Worm (Caenorhabditis elegans): ENCODE data around the gene C13B9.2.

C13B9.2 gene

DNA sequence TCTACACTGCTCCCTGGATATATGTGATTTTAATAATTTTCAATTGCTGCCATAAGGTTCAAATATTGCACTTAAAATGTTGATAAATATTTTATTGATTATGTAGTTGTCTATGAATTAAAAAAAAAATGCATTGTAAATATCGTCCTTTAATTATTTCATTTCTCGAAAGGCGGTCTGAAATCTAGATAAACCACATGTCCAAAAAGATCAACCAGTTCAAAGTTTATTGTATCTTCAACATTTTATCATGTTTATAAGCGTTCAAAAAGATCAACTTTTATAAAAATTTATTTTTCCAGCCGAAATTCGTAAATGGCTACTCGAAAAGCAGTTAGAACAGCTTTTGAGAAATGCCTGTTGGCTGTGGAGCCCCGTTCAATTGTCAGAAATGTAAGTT, at the start of gene C13B9.2:
TSS of gene C13B9.2 (plus strand) at position 301 of the 400 bp plus-strand sequence.
- TF ChIP-seq sptf-1 (tag; optimal IDR thresholded peaks at IDR 0.05): no peak
- TF ChIP-seq zip-8 (tag; optimal IDR thresholded peaks at IDR 0.05): no peak
- no peak for TF ChIP-seq nhr-76 (tag; optimal IDR thresholded peaks at IDR 0.05)
- TF ChIP-seq flh-1 (GFP tag; optimal IDR thresholded peaks at IDR 0.05): no peak
- no peak for TF ChIP-seq elt-3 (tag; optimal IDR thresholded peaks at IDR 0.05)
- no peak for TF ChIP-seq ceh-39 (tag; optimal IDR thresholded peaks at IDR 0.05)
- no peak for TF ChIP-seq bed-3 (GFP tag; optimal IDR thresholded peaks at IDR 0.05)
- no peak for TF ChIP-seq M03D4.4 (tag; optimal IDR thresholded peaks at IDR 0.05)
- no peak for TF ChIP-seq blmp-1 (tag; optimal IDR thresholded peaks at IDR 0.05)
- TF ChIP-seq unc-62 (GFP tag; optimal IDR thresholded peaks at IDR 0.05): no peak
- no peak for TF ChIP-seq mab-5 (tag; optimal IDR thresholded peaks at IDR 0.05)
- no peak for TF ChIP-seq lin-32 (GFP tag; optimal IDR thresholded peaks at IDR 0.05)
- no peak for TF ChIP-seq unc-120 (tag; optimal IDR thresholded peaks at IDR 0.05; ENCODE audit: poor library complexity, severe bottlenecking)
- TF ChIP-seq mep-1 (tag; optimal IDR thresholded peaks at IDR 0.05): no peak
- no peak for TF ChIP-seq ham-2 (GFP tag; optimal IDR thresholded peaks at IDR 0.05)
- TF ChIP-seq cnd-1 (tag; optimal IDR thresholded peaks at IDR 0.05): no peak
- TF ChIP-seq pha-4 (tag; optimal IDR thresholded peaks at IDR 0.05): no peak
- TF ChIP-seq ces-1 (GFP tag; optimal IDR thresholded peaks at IDR 0.05): no peak
- TF ChIP-seq drap-1 (GFP tag; optimal IDR thresholded peaks at IDR 0.05): no peak

DNA sequence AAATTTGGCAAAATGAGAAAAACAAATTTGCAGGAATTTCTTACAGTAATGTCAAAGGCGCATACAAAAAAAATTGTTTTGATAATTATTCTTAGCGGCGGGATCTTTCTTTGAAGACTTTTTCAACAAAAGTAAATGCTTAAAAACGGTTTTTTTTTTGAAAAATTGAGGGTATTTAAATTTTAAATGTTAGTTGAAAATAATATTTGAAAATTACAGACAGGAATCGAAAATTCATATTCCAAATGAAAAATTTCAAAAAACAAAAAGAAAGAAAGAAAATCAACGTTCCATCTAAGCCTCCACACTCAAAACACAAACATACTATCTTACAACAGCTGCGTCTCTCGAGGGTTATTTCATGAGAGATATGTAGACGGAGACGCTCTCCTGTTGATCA, 42.9 kb upstream of the C13B9.2 start:
- TF ChIP-seq M03D4.4 (tag; optimal IDR thresholded peaks at IDR 0.05) (no peak), tbx-8 (GFP tag; optimal IDR thresholded peaks at IDR 0.05) (no peak), unc-39 (tag; optimal IDR thresholded peaks at IDR 0.05) (no peak), nhr-76 (tag; optimal IDR thresholded peaks at IDR 0.05) (no peak), nhr-28 (tag; optimal IDR thresholded peaks at IDR 0.05) (no peak), bed-3 (GFP tag; optimal IDR thresholded peaks at IDR 0.05) (no peak)

DNA sequence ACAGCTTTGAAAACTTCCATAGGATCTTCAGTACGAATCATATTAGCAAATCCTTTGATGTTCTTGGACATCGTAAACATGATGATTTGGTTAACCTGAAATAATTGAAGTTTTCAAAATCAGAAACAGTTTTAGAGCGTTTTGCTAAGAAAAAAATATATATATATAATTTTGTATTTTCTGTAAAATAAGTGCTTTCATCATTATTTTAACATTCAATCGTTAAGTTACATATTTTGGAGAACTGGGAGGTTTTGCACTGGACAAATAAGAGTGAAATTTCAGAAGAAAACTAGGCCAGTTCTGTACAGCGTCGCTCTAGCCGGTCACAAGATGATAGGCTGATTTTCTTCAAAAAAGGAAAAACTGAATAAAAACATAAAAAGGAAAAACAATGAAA, 41.5 kb upstream of the C13B9.2 start, which contains the start of gene F27B3.6:
TSS of gene F27B3.6 (minus strand) at position 101 of the 400 bp plus-strand sequence.
- no peak for TF ChIP-seq ham-2 (GFP tag; optimal IDR thresholded peaks at IDR 0.05)
- TF ChIP-seq unc-120 (tag; optimal IDR thresholded peaks at IDR 0.05; ENCODE audit: poor library complexity, severe bottlenecking): no peak
- TF ChIP-seq unc-62 (GFP tag; optimal IDR thresholded peaks at IDR 0.05): no peak

DNA sequence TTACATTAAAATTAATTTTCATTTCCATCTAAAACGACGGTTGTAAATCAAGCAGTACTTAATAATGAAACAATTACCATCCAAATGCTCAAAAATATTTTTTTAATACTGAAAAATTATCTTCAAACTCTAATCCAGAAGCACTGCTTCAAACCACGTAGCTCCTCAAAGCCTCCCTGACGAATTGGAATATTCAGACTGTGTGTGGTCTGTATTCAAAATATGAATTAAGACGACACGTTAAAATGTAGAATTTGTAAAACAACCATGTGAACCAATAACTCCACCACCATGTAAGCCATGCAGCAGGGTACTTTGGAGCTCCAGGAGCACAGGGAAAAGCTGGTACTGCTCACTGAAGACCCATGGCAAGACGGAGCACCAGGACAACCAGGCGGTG, 40.7 kb upstream of the C13B9.2 start, which contains the start of gene F27B3.8:
TSS of gene F27B3.8 (plus strand) at position 301 of the 400 bp plus-strand sequence.
- TF ChIP-seq snpc-4 (tag; optimal IDR thresholded peaks at IDR 0.05) (no peak), lsy-2 (tag; optimal IDR thresholded peaks at IDR 0.05) (no peak), ces-1 (GFP tag; optimal IDR thresholded peaks at IDR 0.05) (no peak), mab-5 (tag; optimal IDR thresholded peaks at IDR 0.05) (no peak), unc-62 (GFP tag; optimal IDR thresholded peaks at IDR 0.05) (no peak), nhr-237 (tag; optimal IDR thresholded peaks at IDR 0.05) (no peak), ceh-83 (GFP tag; optimal IDR thresholded peaks at IDR 0.05) (no peak), M03D4.4 (tag; optimal IDR thresholded peaks at IDR 0.05) (no peak), blmp-1 (tag; optimal IDR thresholded peaks at IDR 0.05) (no peak)

DNA sequence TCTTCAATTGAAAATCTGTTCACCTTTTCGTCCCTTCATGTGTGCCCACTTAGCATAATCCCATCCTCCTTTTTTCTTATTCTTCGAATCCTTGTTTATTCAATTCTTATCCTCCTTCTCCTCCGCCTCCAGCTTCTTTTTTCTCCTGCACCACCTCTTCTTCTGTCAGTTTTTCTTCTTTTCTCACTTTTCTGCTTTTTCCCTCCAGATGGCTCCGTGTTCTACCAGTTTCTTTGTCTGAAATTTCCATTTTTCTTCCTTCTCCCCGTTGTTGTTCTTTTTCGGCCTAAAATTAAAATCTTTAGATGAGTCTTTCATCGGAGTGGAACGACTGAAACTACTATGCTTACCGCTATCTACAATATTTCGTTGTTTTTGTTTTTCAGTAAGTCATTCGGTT, 38.5 kb upstream of the C13B9.2 start, which contains the start of gene acr-21:
TSS of gene acr-21 (plus strand) at position 301 of the 400 bp plus-strand sequence.
- no peak for TF ChIP-seq snpc-4 (tag; optimal IDR thresholded peaks at IDR 0.05)
- no peak for TF ChIP-seq M03D4.4 (tag; optimal IDR thresholded peaks at IDR 0.05)
- no peak for TF ChIP-seq ceh-83 (GFP tag; optimal IDR thresholded peaks at IDR 0.05)
- TF ChIP-seq mep-1 (tag; optimal IDR thresholded peaks at IDR 0.05): no peak
- no peak for TF ChIP-seq nhr-76 (tag; optimal IDR thresholded peaks at IDR 0.05)
- no peak for TF ChIP-seq ceh-43 (GFP tag; optimal IDR thresholded peaks at IDR 0.05)
- no peak for TF ChIP-seq blmp-1 (tag; optimal IDR thresholded peaks at IDR 0.05)
- no peak for TF ChIP-seq ces-1 (GFP tag; optimal IDR thresholded peaks at IDR 0.05)
- TF ChIP-seq cnd-1 (tag; optimal IDR thresholded peaks at IDR 0.05): no peak

DNA sequence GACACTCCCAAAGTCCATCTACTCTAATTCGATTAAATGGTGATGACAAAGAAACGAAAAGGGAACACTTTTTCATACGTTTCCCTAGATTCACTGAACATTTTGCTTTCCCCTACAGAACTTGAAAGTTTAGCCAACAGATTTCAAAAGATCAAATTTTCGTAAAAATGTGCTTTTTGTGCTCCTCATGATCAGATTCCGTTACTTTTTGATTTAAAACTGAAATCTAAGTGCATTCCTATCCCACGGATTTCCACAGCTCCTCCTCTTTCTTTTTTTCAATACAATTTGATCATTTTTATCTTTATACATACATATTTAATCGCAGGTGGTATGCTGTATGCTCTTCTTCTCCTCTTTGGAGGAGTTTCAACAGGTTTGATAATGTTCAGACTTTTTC, 32.5 kb upstream of the C13B9.2 start, which contains the start of gene ddo-3:
TSS of gene ddo-3 (plus strand) at position 301 of the 400 bp plus-strand sequence.
- TF ChIP-seq nhr-12 (tag; optimal IDR thresholded peaks at IDR 0.05): no peak
- no peak for TF ChIP-seq pha-4 (tag; optimal IDR thresholded peaks at IDR 0.05)

DNA sequence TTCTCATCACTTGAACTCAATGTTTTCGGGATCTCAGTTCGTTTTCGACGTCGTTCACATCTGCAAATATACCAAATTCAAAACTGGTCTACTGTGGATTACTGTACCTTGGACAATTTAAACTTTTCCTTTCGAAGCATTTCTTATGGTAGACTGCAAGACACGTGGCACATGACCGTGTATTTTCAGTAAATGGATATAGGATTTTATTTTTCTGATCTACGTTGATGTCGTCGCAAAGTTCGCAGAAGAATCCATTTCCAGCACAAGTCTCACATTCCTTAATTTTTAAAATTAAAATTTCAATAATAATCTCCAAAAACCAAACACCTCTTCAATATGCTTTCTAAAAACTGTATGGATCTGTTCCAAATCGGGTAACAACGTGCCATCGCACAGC, 30.6 kb upstream of the C13B9.2 start:
- no peak for TF ChIP-seq zip-8 (tag; optimal IDR thresholded peaks at IDR 0.05)
- no peak for TF ChIP-seq elt-3 (tag; optimal IDR thresholded peaks at IDR 0.05)
- TF ChIP-seq cnd-1 (tag; optimal IDR thresholded peaks at IDR 0.05): no peak

Data from whole organism, mixed stage, embryonic.